Fruit fly (Drosophila melanogaster): Measurements from ENCODE around the gene CARPB.

CARPB gene

dm6 chrX:9782923-9783322, at the start of gene CARPB:
Gene CARPB (plus strand): TSS chrX:9783223.
- TF ChIP-seq CG17801 (GFP tag; optimal IDR thresholded peaks at IDR 0.05; ENCODE audit: partially characterized antibody) = no peak

dm6 chrX:9734808-9735207, 48.2 kb upstream of the CARPB start:
- no peak for TF ChIP-seq CG17801 (GFP tag; optimal IDR thresholded peaks at IDR 0.05; ENCODE audit: partially characterized antibody)

dm6 chrX:9738551-9738950, 44.5 kb upstream of the CARPB start:
- no peak for TF ChIP-seq CG17801 (GFP tag; optimal IDR thresholded peaks at IDR 0.05; ENCODE audit: partially characterized antibody)

dm6 chrX:9740269-9740668, 42.8 kb upstream of the CARPB start:
- no peak for TF ChIP-seq CG17801 (GFP tag; optimal IDR thresholded peaks at IDR 0.05; ENCODE audit: partially characterized antibody)

- no peak for TF ChIP-seq CG17801 (GFP tag; optimal IDR thresholded peaks at IDR 0.05; ENCODE audit: partially characterized antibody)
These were observed 40.9 kb upstream of the CARPB start for dm6 chrX:9742084-9742483.

- TF ChIP-seq CG17801 (GFP tag; optimal IDR thresholded peaks at IDR 0.05; ENCODE audit: partially characterized antibody) = no peak
These were observed 38.9 kb upstream of the CARPB start for dm6 chrX:9744034-9744673.

dm6 chrX:9744674-9745246, 38.3 kb upstream of the CARPB start:
- no peak for TF ChIP-seq CG17801 (GFP tag; optimal IDR thresholded peaks at IDR 0.05; ENCODE audit: partially characterized antibody)

- TF ChIP-seq CG17801 (GFP tag; optimal IDR thresholded peaks at IDR 0.05; ENCODE audit: partially characterized antibody) = no peak
These were observed 35.5 kb upstream of the CARPB start for dm6 chrX:9747503-9747902.

dm6 chrX:9749279-9749678, 33.7 kb upstream of the CARPB start:
- no peak for TF ChIP-seq CG17801 (GFP tag; optimal IDR thresholded peaks at IDR 0.05; ENCODE audit: partially characterized antibody)

dm6 chrX:9749745-9750144, 33.3 kb upstream of the CARPB start:
- no peak for TF ChIP-seq CG17801 (GFP tag; optimal IDR thresholded peaks at IDR 0.05; ENCODE audit: partially characterized antibody)

- no peak for TF ChIP-seq CG17801 (GFP tag; optimal IDR thresholded peaks at IDR 0.05; ENCODE audit: partially characterized antibody)
These were observed 31.6 kb upstream of the CARPB start for dm6 chrX:9751443-9751842.

dm6 chrX:9753353-9753752, 29.7 kb upstream of the CARPB start:
- no peak for TF ChIP-seq CG17801 (GFP tag; optimal IDR thresholded peaks at IDR 0.05; ENCODE audit: partially characterized antibody)

- TF ChIP-seq CG17801 (GFP tag; optimal IDR thresholded peaks at IDR 0.05; ENCODE audit: partially characterized antibody) = no peak
These were observed 28.5 kb upstream of the CARPB start for dm6 chrX:9754474-9754873.

- no peak for TF ChIP-seq CG17801 (GFP tag; optimal IDR thresholded peaks at IDR 0.05; ENCODE audit: partially characterized antibody)
These were observed 25.0 kb upstream of the CARPB start for dm6 chrX:9757976-9758375.

dm6 chrX:9765565-9765964, 17.5 kb upstream of the CARPB start:
- TF ChIP-seq CG17801 (GFP tag; optimal IDR thresholded peaks at IDR 0.05; ENCODE audit: partially characterized antibody) = no peak

- TF ChIP-seq CG17801 (GFP tag; optimal IDR thresholded peaks at IDR 0.05; ENCODE audit: partially characterized antibody) = no peak
These were observed 11.9 kb upstream of the CARPB start for dm6 chrX:9771084-9771483.

dm6 chrX:9778545-9778944, 4.5 kb upstream of the CARPB start, which contains the start of gene CG1354:
Gene CG1354 (plus strand): TSS chrX:9778742.
- TF ChIP-seq CG17801 (GFP tag; optimal IDR thresholded peaks at IDR 0.05; ENCODE audit: partially characterized antibody) = peak; percentile 49

Data from ovary, adult (tissue).